Fruit fly (Drosophila melanogaster) whole organism, adult: ENCODE results near the gene Tgt.
A peak's percentile ranks its signal among the peaks of the same experiment; 100 is the strongest.

Source experiments
- CG11617 ChIP-seq: fragments of 200-800 bp; sonication (Bioruptor generic); optimal IDR thresholded peaks from 2 replicates; lab custom pipeline; 2017; ENCODE audit warnings: mild to moderate bottlenecking, missing biosample characterization, missing genetic modification reagents, missing genetic modification characterization
- CG12768 ChIP-seq: fragments of 200-800 bp; sonication (Bioruptor generic); optimal IDR thresholded peaks from 2 replicates; lab custom pipeline; 2017; ENCODE audit warnings: missing biosample characterization, missing genetic modification characterization, mild to moderate bottlenecking, moderate library complexity, missing genetic modification reagents
- CG14711 ChIP-seq: fragments of 200-800 bp; sonication (Bioruptor generic); optimal IDR thresholded peaks from 2 replicates; lab custom pipeline; 2018; ENCODE audit warnings: missing biosample characterization, mild to moderate bottlenecking, missing genetic modification characterization, moderate library complexity
- CG1620 ChIP-seq: fragments of 200-800 bp; sonication (Bioruptor generic); optimal IDR thresholded peaks from 2 replicates; lab custom pipeline; 2016; ENCODE audit warnings: missing biosample characterization, missing genetic modification characterization
- CG33017 ChIP-seq: fragments of 200-800 bp; sonication (Bioruptor generic); optimal IDR thresholded peaks from 2 replicates; lab custom pipeline; 2018; ENCODE audit warnings: missing biosample characterization, mild to moderate bottlenecking, missing genetic modification characterization, moderate library complexity
- CG5204 ChIP-seq: fragments of 200-800 bp; sonication (Bioruptor generic); optimal IDR thresholded peaks from 2 replicates; lab custom pipeline; 2016; ENCODE audit warnings: missing biosample characterization, missing genetic modification characterization
- CG7045 ChIP-seq: fragments of 200-800 bp; sonication (Bioruptor generic); optimal IDR thresholded peaks from 2 replicates; lab custom pipeline; 2017; ENCODE audit warnings: missing biosample characterization, mild to moderate bottlenecking, missing genetic modification characterization
- CG7101 ChIP-seq: fragments of 200-800 bp; sonication (Bioruptor generic); optimal IDR thresholded peaks from 2 replicates; lab custom pipeline; 2018; ENCODE audit warnings: missing biosample characterization, mild to moderate bottlenecking, missing genetic modification characterization, moderate library complexity
- Clk ChIP-seq: fragments of 200-800 bp; sonication (Bioruptor generic); optimal IDR thresholded peaks from 2 replicates; lab custom pipeline; 2017; ENCODE audit warnings: missing biosample characterization, missing genetic modification characterization
- Crg-1 ChIP-seq: fragments of 200-800 bp; sonication (Bioruptor generic); optimal IDR thresholded peaks from 2 replicates; lab custom pipeline; 2016; ENCODE audit warnings: missing biosample characterization, missing genetic modification characterization
- Hr96 ChIP-seq: fragments of 200-800 bp; sonication (Bioruptor generic); optimal IDR thresholded peaks from 2 replicates; lab custom pipeline; 2016; ENCODE audit warnings: missing biosample characterization, missing genetic modification characterization
- Mnt ChIP-seq: fragments of 200-800 bp; sonication (Bioruptor generic); optimal IDR thresholded peaks from 2 replicates; lab custom pipeline; 2016; ENCODE audit warnings: missing biosample characterization, mild to moderate bottlenecking, missing genetic modification characterization
- bab1 ChIP-seq: fragments of 200-800 bp; sonication (Bioruptor generic); optimal IDR thresholded peaks from 3 replicates; lab custom pipeline; 2019; ENCODE audit warnings: missing biosample characterization, mild to moderate bottlenecking, missing genetic modification characterization, moderate library complexity
- cic ChIP-seq: fragments of 200-800 bp; sonication (Bioruptor generic); optimal IDR thresholded peaks from 2 replicates; lab custom pipeline; 2017; ENCODE audit warnings: missing biosample characterization, mild to moderate bottlenecking, missing genetic modification characterization, moderate library complexity
- cnc ChIP-seq, 2 experiments: fragments of >200 bp; optimal IDR thresholded peaks; 2 replicates each; lab custom pipeline; 2017
- kay ChIP-seq: fragments of 200-800 bp; sonication (Bioruptor generic); peaks from one replicate; lab custom pipeline; 2016; ENCODE audit warnings: missing biosample characterization, missing genetic modification characterization, borderline replicate concordance
- ovo ChIP-seq: fragments of 200-800 bp; sonication (Bioruptor generic); optimal IDR thresholded peaks from 2 replicates; lab custom pipeline; 2016; ENCODE audit warnings: missing biosample characterization, missing genetic modification characterization
- pad ChIP-seq: fragments of 200-800 bp; sonication (Bioruptor generic); optimal IDR thresholded peaks from 3 replicates; lab custom pipeline; 2017; ENCODE audit warnings: missing biosample characterization, missing genetic modification characterization, mild to moderate bottlenecking, moderate library complexity, missing genetic modification reagents
- tj ChIP-seq: fragments of 200-800 bp; sonication (Bioruptor generic); optimal IDR thresholded peaks from 3 replicates; lab custom pipeline; 2017; ENCODE audit warnings: missing biosample characterization, mild to moderate bottlenecking, missing genetic modification characterization, moderate library complexity
- toe ChIP-seq: fragments of 200-800 bp; sonication (Bioruptor generic); optimal IDR thresholded peaks from 2 replicates; lab custom pipeline; 2016; ENCODE audit warnings: missing biosample characterization, missing genetic modification characterization

The Tgt gene

DNA sequence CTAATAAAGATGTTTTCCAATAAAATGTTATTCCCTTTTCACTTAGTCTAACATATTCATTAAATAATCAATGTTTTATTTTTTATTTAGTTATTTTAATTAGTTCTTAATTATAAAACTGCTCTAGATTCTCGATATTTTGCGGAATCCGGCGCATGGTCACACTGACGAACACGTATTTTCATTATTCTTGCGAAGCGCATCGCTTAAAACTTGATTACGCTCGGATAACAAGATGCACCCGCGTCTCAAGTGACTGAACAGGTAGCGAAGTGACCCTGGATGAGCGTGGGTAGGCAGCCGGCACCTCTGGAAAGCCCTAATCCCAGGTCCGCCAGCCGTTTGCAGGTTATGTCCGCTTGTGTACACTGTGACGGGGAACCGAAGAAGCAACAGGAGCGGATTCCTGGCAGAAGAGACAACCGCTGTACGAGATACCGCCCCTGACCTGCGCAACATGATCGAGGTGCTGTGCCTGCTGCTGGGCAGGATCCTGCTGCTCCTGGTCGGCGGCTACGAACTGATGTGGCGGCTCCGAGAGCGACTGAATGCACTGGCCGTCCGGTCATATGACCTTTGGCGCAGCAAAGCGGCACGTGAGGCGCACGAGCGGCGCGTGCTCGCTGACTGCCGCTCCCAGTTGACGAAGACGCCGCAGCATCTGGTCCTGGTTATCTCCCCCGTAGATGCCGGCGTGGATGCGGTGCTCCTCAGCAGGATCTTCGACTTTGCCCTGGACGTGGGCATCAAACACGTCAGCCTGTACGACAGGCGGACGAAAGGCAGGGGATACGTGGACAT, 25.1 kb upstream of the Tgt start, which contains the start of gene Tango14:
Tango14 (plus strand) TSS at position 143 of the 801 bp plus-strand sequence.
- no peak for TF ChIP-seq CG7101 (tag; lab: Kevin White, UChicago)

dm6 chr2L:1163538-1164143, 20.2 kb upstream of the Tgt start, which contains the start of gene CG5080:
TSS of gene CG5080 (minus strand) at chr2L:1163886.
- TF ChIP-seq bab1 (GFP tag; lab: Kevin White, UChicago) (no peak), cic (GFP tag; lab: Kevin White, UChicago) (no peak), Crg-1 (GFP tag; lab: Kevin White, UChicago) (no peak), Mnt (GFP tag; lab: Kevin White, UChicago) (no peak), ovo (GFP tag; lab: Kevin White, UChicago) (no peak), CG1620 (GFP tag; lab: Kevin White, UChicago) (no peak), cnc (optimal IDR thresholded peaks at IDR 0.05; lab: Kevin White, UChicago) (no peak), CG7101 (tag; lab: Kevin White, UChicago) (no peak), toe (no peak), CG33017 (no peak), CG5204 (GFP tag; lab: Kevin White, UChicago) (no peak), CG12768 (GFP tag; lab: Kevin White, UChicago) (no peak)

dm6 chr2L:1164294-1164693, 19.6 kb upstream of the Tgt start, which contains the start of gene IntS14:
TSS of gene IntS14 (plus strand) at chr2L:1164443.
- no peak for TF ChIP-seq Clk (GFP tag; lab: Kevin White, UChicago)
- no peak for TF ChIP-seq kay (GFP tag; lab: Kevin White, UChicago)
- TF ChIP-seq tj (GFP tag; lab: Kevin White, UChicago) = peak; percentile 88
- no peak for TF ChIP-seq CG7045 (GFP tag; lab: Kevin White, UChicago)
- TF ChIP-seq CG12768 (GFP tag; lab: Kevin White, UChicago) = no peak
- TF ChIP-seq ovo (GFP tag; lab: Kevin White, UChicago) = peak; percentile 92
- peak; percentile 13 for TF ChIP-seq bab1 (GFP tag; lab: Kevin White, UChicago)

dm6 chr2L:1166326-1166725, 17.5 kb upstream of the Tgt start, which contains the start of gene CG14341:
TSS of gene CG14341 (plus strand) at chr2L:1166506.
- no peak for TF ChIP-seq toe
- no peak for TF ChIP-seq cnc (optimal IDR thresholded peaks at IDR 0.05; lab: Kevin White, UChicago)
- TF ChIP-seq cic (GFP tag; lab: Kevin White, UChicago) = no peak
- TF ChIP-seq CG1620 (GFP tag; lab: Kevin White, UChicago) = no peak
- TF ChIP-seq kay (GFP tag; lab: Kevin White, UChicago) = no peak
- TF ChIP-seq bab1 (GFP tag; lab: Kevin White, UChicago) = no peak
- no peak for TF ChIP-seq Clk (GFP tag; lab: Kevin White, UChicago)
- no peak for TF ChIP-seq CG7101 (tag; lab: Kevin White, UChicago)
- no peak for TF ChIP-seq CG12768 (GFP tag; lab: Kevin White, UChicago)
- no peak for TF ChIP-seq Mnt (GFP tag; lab: Kevin White, UChicago)
- TF ChIP-seq CG7045 (GFP tag; lab: Kevin White, UChicago) = no peak
- TF ChIP-seq CG11617 (GFP tag; lab: Kevin White, UChicago) = no peak
- TF ChIP-seq tj (GFP tag; lab: Kevin White, UChicago) = no peak
- TF ChIP-seq CG14711 (tag; lab: Kevin White, UChicago) = no peak
- TF ChIP-seq Hr96 (GFP tag; lab: Kevin White, UChicago) = no peak
- no peak for TF ChIP-seq CG33017
- no peak for TF ChIP-seq pad (GFP tag; lab: Kevin White, UChicago)
- no peak for TF ChIP-seq CG5204 (GFP tag; lab: Kevin White, UChicago)

dm6 chr2L:1169867-1170415, 13.9 kb upstream of the Tgt start, which contains the start of the genes CG31922 and Plap:
TSS of gene CG31922 (plus strand) at chr2L:1170181.
TSS of gene Plap (minus strand) at chr2L:1170365.
- TF ChIP-seq CG5204 (GFP tag; lab: Kevin White, UChicago) (no peak), bab1 (GFP tag; lab: Kevin White, UChicago) (peak; percentile 69), Crg-1 (GFP tag; lab: Kevin White, UChicago) (peak; percentile 77), kay (GFP tag; lab: Kevin White, UChicago) (no peak), pad (GFP tag; lab: Kevin White, UChicago) (peak; percentile 62), cic (GFP tag; lab: Kevin White, UChicago) (peak; percentile 92), tj (GFP tag; lab: Kevin White, UChicago) (peak; percentile 89), ovo (GFP tag; lab: Kevin White, UChicago) (peak; percentile 74), CG7045 (GFP tag; lab: Kevin White, UChicago) (peak; percentile 66), CG7101 (tag; lab: Kevin White, UChicago) (peak; percentile 78), CG11617 (GFP tag; lab: Kevin White, UChicago) (peak; percentile 79), CG1620 (GFP tag; lab: Kevin White, UChicago) (peak; percentile 90), CG12768 (GFP tag; lab: Kevin White, UChicago) (peak; percentile 80), Mnt (GFP tag; lab: Kevin White, UChicago) (peak; percentile 77), toe (peak; percentile 92), Hr96 (GFP tag; lab: Kevin White, UChicago) (peak; percentile 80), CG33017 (peak; percentile 65), Clk (GFP tag; lab: Kevin White, UChicago) (peak; percentile 53), CG14711 (tag; lab: Kevin White, UChicago) (peak; percentile 56), cnc (optimal IDR thresholded peaks at IDR 0.05; lab: Kevin White, UChicago) (no peak)
